Fruit fly (Drosophila melanogaster) whole organism, wandering third instar larva: Measurements from ENCODE around the gene Fadd.

Source experiments
- Abd-B ChIP-seq: fragments of >200 bp; optimal IDR thresholded peaks from 2 replicates; lab custom pipeline; 2017; ENCODE audit warnings: missing biosample characterization, missing genetic modification characterization
- CG32264 ChIP-seq: fragments of 200-800 bp; sonication (Bioruptor generic); optimal IDR thresholded peaks from 2 replicates; lab custom pipeline; 2016; ENCODE audit warnings: missing biosample characterization, missing genetic modification characterization
- CG9705 ChIP-seq: fragments of 200-800 bp; sonication (Bioruptor generic); optimal IDR thresholded peaks from 2 replicates; lab custom pipeline; 2018; ENCODE audit warnings: missing biosample characterization, mild to moderate bottlenecking, missing genetic modification characterization
- CrebA ChIP-seq: fragments of 200-800 bp; sonication (Bioruptor generic); optimal IDR thresholded peaks from 2 replicates; lab custom pipeline; 2016; ENCODE audit warnings: missing biosample characterization, mild to moderate bottlenecking, missing genetic modification characterization, borderline replicate concordance
- Dfd ChIP-seq: fragments of >200 bp; optimal IDR thresholded peaks from 2 replicates; lab custom pipeline; 2017; ENCODE audit warnings: missing biosample characterization, missing genetic modification characterization
- GATAd ChIP-seq: sonication (Bioruptor generic); optimal IDR thresholded peaks from 2 replicates; lab custom pipeline; 2016; ENCODE audit warnings: missing biosample characterization, missing genetic modification characterization
- HLH106 ChIP-seq: fragments of 200-800 bp; optimal IDR thresholded peaks from 3 replicates; lab custom pipeline; 2019; ENCODE audit warnings: missing biosample characterization, mild to moderate bottlenecking, missing genetic modification characterization, moderate library complexity
- Hnf4 ChIP-seq: fragments of 200-800 bp; sonication (Bioruptor generic); optimal IDR thresholded peaks from 2 replicates; lab custom pipeline; 2016; ENCODE audit warnings: missing biosample characterization, mild to moderate bottlenecking, missing genetic modification characterization
- Hr78 ChIP-seq: fragments of >200 bp; optimal IDR thresholded peaks from 2 replicates; lab custom pipeline; 2017; ENCODE audit warnings: missing biosample characterization, missing genetic modification characterization
- Hr83 ChIP-seq: fragments of 200-300 bp; sonication (Bioruptor generic); optimal IDR thresholded peaks from 2 replicates; lab custom pipeline; 2016; ENCODE audit warnings: missing biosample characterization, mild to moderate bottlenecking, missing genetic modification characterization, moderate library complexity; ENCODE audit not compliant: poor library complexity, severe bottlenecking
- Jra ChIP-seq: sonication (Bioruptor generic); optimal IDR thresholded peaks from 2 replicates; lab custom pipeline; 2016; ENCODE audit warnings: missing biosample characterization, missing genetic modification characterization
- Mio ChIP-seq: sonication (Bioruptor generic); optimal IDR thresholded peaks from 2 replicates; lab custom pipeline; 2016; ENCODE audit warnings: missing biosample characterization, missing genetic modification characterization
- Myc ChIP-seq: fragments of >200 bp; optimal IDR thresholded peaks from 2 replicates; lab custom pipeline; 2017
- N ChIP-seq: fragments of >200 bp; optimal IDR thresholded peaks from 2 replicates; lab custom pipeline; 2018; ENCODE audit warnings: missing biosample characterization, missing external identifiers, missing genetic modification characterization
- Sp1 ChIP-seq: fragments of 200-800 bp; sonication (Bioruptor generic); optimal IDR thresholded peaks from 3 replicates; lab custom pipeline; 2019; ENCODE audit warnings: missing biosample characterization, mild to moderate bottlenecking, missing genetic modification characterization, moderate library complexity
- Vsx2 ChIP-seq: fragments of 200-300, 225-300 bp; sonication (Bioruptor generic); optimal IDR thresholded peaks from 2 replicates; lab custom pipeline; 2018; ENCODE audit warnings: missing biosample characterization, missing genetic modification characterization; ENCODE audit not compliant: partially characterized antibody
- brk ChIP-seq: fragments of 200-800 bp; sonication (Bioruptor generic); optimal IDR thresholded peaks from 2 replicates; lab custom pipeline; 2016; ENCODE audit warnings: missing biosample characterization, mild to moderate bottlenecking, missing genetic modification characterization
- dl ChIP-seq, 2 experiments: fragments of 175-275, 200-275 bp in 1 of 2; fragments of 200-275 bp in 1 of 2; sonication (Bioruptor generic); optimal IDR thresholded peaks; lab custom pipeline; 2018; ENCODE audit warnings: mild to moderate bottlenecking in 2 of 2, missing biosample characterization in 2 of 2, missing genetic modification characterization in 2 of 2, moderate library complexity in 2 of 2; ENCODE audit not compliant: partially characterized antibody in 2 of 2, insufficient read depth in 1 of 2
- dmrt93B ChIP-seq: fragments of 200-800 bp; sonication (Bioruptor generic); optimal IDR thresholded peaks from 2 replicates; lab custom pipeline; 2018; ENCODE audit warnings: missing biosample characterization, mild to moderate bottlenecking, missing genetic modification characterization
- dsf ChIP-seq: sonication (Bioruptor generic); optimal IDR thresholded peaks from 2 replicates; lab custom pipeline; 2016; ENCODE audit warnings: missing biosample characterization, missing genetic modification characterization, borderline replicate concordance
- ey ChIP-seq: fragments of 200-800 bp; sonication (Bioruptor generic); optimal IDR thresholded peaks from 2 replicates; lab custom pipeline; 2016; ENCODE audit warnings: missing biosample characterization, missing genetic modification characterization
- foxo ChIP-seq, 2 experiments: fragments of 200-800 bp; sonication (Bioruptor generic); optimal IDR thresholded peaks; 2 replicates in 1 of 2; 3 replicates in 1 of 2; lab custom pipeline; 2016 to 2017; ENCODE audit warnings: missing biosample characterization in 2 of 2, missing genetic modification characterization in 2 of 2
- fru ChIP-seq: fragments of 200-800 bp; sonication (Bioruptor generic); optimal IDR thresholded peaks from 3 replicates; lab custom pipeline; 2016; ENCODE audit warnings: missing biosample characterization, mild to moderate bottlenecking, missing genetic modification characterization
- h ChIP-seq: fragments of 200-800 bp; sonication (Bioruptor generic); optimal IDR thresholded peaks from 3 replicates; lab custom pipeline; 2016; ENCODE audit warnings: missing biosample characterization, mild to moderate bottlenecking, missing genetic modification characterization
- jim ChIP-seq: fragments of 175-275, 200-325 bp; sonication (Bioruptor generic); optimal IDR thresholded peaks from 2 replicates; lab custom pipeline; 2016; ENCODE audit warnings: missing biosample characterization, mild to moderate bottlenecking, missing genetic modification characterization
- lola ChIP-seq: fragments of >200 bp; optimal IDR thresholded peaks from 2 replicates; lab custom pipeline; 2017; ENCODE audit warnings: missing biosample characterization, missing genetic modification characterization
- psq ChIP-seq: fragments of 200-800 bp; sonication (Bioruptor generic); optimal IDR thresholded peaks from 3 replicates; lab custom pipeline; 2017; ENCODE audit warnings: missing biosample characterization, mild to moderate bottlenecking, missing genetic modification characterization, moderate library complexity
- rgr ChIP-seq: fragments of 200-800 bp; sonication (Bioruptor generic); optimal IDR thresholded peaks from 3 replicates; lab custom pipeline; 2016; ENCODE audit warnings: missing biosample characterization, mild to moderate bottlenecking, missing genetic modification characterization
- tai ChIP-seq: sonication (Bioruptor generic); optimal IDR thresholded peaks from 2 replicates; lab custom pipeline; 2016; ENCODE audit warnings: missing biosample characterization, missing genetic modification characterization

Fadd gene

DNA sequence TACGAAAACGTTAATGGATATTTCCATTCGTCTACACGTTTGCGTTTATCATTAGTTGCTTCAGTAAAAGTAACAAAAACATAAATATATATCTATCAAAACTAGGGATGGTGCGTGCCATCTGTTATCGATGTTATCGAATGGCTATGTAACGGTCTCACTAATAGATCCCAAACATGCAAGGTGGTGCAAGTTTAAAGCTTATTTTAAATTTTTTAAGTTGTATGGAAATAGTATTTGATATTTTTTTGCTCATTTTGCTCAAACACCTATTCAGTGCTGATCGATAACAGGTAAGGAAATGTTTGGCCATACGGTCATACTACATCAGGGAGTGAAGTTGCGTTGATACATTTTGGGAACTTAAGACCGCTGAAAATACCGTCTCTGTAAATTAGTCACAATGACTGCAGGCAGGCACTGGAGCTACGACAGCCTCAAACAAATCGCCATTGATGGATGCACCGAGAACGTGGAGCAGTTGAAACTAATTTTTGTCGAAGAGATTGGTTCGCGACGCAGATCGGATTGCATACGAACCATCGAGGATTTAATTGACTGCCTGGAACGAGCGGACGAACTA is at the start of gene Fadd, which contains the start of the genes CG45099, CG6015 and pit:
Fadd (plus strand) TSS at position 296 of the 583 bp plus-strand sequence.
CG45099 (minus strand) TSS at position 127 of the 583 bp plus-strand sequence.
CG6015 (minus strand) TSS at position 127 of the 583 bp plus-strand sequence.
pit (plus strand) TSS at position 139 of the 583 bp plus-strand sequence.
- TF ChIP-seq CG32264 (GFP tag; lab: Kevin White, UChicago) (peak; percentile 7), dl (GFP tag; optimal IDR thresholded peaks at IDR 0.05; lab: Kevin White, UChicago; ENCODE audit: insufficient read depth in 1 of 2, partially characterized antibody in 2 of 2) (no peak)

DNA sequence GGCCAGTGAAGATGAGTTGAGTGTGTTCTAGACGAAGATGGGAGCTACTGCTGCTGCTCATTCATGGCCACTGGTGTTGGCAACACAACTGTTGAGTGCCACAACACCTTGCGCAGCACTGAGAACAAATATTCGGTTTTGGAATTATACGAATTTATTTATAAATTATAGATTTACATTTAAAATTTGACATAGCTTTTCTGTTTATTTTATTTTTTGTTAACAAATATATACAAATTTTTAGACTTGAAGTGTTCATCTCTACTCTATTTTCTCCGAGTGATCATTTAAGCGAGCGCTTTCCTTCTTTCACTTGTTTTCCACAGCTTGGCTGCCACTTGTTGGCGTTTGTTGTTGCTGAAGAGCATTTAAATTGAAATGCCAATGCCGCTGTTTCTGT is 46.7 kb upstream of the Fadd start:
- TF ChIP-seq N (GFP tag; lab: Kevin White, UChicago) (no peak), Dfd (no peak), rgr (no peak), brk (GFP tag; lab: Kevin White, UChicago) (no peak), jim (no peak), h (GFP tag; lab: Kevin White, UChicago) (no peak), Hnf4 (GFP tag; lab: Kevin White, UChicago) (no peak), Sp1 (GFP tag; lab: Kevin White, UChicago) (no peak), Myc (lab: Kevin White, UChicago) (no peak), CrebA (GFP tag; lab: Kevin White, UChicago) (no peak), HLH106 (no peak), lola (GFP tag; lab: Kevin White, UChicago) (no peak), Mio (GFP tag; lab: Kevin White, UChicago) (no peak)

DNA sequence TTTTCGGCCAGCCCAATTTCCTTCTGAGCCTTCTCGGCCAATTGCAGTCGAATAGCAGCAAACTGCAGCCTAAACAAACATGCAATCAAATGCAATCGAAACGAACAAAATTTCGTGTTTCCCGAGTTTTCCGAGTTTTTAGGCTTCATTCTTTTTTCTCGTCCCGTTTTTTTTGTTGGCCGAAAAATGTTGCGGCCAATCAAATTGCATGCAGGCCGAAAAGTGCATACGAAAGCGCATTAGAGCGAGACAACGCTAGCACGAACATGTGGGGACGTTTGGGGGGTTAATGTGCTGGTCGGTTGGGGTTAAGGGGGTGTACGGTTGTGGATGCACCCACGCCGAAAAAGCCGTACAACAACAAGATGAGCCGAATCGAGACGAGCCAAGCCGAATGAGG is 44.5 kb upstream of the Fadd start:
- TF ChIP-seq lola (GFP tag; lab: Kevin White, UChicago) (no peak), Hnf4 (GFP tag; lab: Kevin White, UChicago) (no peak)

DNA sequence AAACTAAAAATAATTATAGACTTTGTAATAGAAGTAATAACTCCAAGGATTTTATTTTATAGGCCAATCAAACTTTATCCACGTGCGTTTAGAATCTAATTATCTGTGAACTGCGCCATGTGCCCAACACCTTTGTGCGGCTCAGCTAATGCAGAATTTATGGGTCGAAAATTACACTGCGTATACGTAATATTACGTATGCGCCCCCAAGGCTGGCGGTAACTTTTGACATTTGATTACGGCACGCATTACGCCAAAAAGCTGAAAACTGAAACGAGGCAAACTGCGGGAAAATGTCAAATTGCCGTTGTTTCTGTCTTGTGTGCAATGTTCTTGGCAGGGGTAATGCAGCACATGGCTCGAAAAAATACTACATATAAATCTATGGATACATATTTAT is 42.7 kb upstream of the Fadd start:
- TF ChIP-seq Vsx2 (GFP tag; lab: Kevin White, UChicago) (no peak), GATAd (no peak), CG32264 (GFP tag; lab: Kevin White, UChicago) (no peak), Dfd (no peak), ey (GFP tag; lab: Kevin White, UChicago) (no peak), tai (no peak)

- TF ChIP-seq foxo (GFP tag; optimal IDR thresholded peaks at IDR 0.05; lab: Kevin White, UChicago) (peak in 1 of 2 experiments; percentile 7), Myc (lab: Kevin White, UChicago) (no peak), rgr (peak; percentile 10), HLH106 (peak; percentile 24), Hr78 (GFP tag; lab: Kevin White, UChicago) (no peak), h (GFP tag; lab: Kevin White, UChicago) (peak; percentile 19), Jra (GFP tag; lab: Kevin White, UChicago) (no peak), fru (GFP tag; lab: Kevin White, UChicago) (peak; percentile 9), GATAd (no peak), Abd-B (GFP tag; lab: Kevin White, UChicago) (no peak), ey (GFP tag; lab: Kevin White, UChicago) (peak; percentile 42)
- TF ChIP-seq, all 38 proteins: peak for 6
Observed at dm6 chr3R:21992909-21993308, 41.3 kb upstream of the Fadd start.

dm6 chr3R:21998877-21999276 is 35.4 kb upstream of the Fadd start:
- TF ChIP-seq fru (GFP tag; lab: Kevin White, UChicago) (peak; percentile 16), GATAd (no peak)

DNA sequence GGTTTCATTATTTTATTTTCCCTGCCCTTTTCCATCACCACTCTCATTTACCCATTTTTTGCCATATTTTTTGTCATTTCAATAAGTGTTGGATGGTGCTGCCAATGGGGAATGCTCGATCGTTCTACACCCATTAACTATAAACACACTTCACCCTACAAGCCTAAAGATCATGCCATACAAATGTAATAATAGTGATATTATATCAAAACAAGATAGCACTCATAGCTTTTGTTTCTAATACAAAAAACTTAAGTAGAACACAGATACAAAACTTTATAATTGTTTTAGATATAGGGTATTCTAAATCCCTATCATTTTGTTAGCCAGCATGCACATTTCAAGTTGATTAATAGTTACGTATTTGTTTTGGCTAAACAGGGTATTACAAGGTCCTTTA is 34.6 kb upstream of the Fadd start:
- no peak for TF ChIP-seq Abd-B (GFP tag; lab: Kevin White, UChicago)
- TF ChIP-seq CG32264 (GFP tag; lab: Kevin White, UChicago): no peak
- no peak for TF ChIP-seq psq (GFP tag; lab: Kevin White, UChicago)
- TF ChIP-seq ey (GFP tag; lab: Kevin White, UChicago): no peak
- TF ChIP-seq CG9705 (GFP tag; lab: Kevin White, UChicago): no peak
- no peak for TF ChIP-seq N (GFP tag; lab: Kevin White, UChicago)
- no peak for TF ChIP-seq lola (GFP tag; lab: Kevin White, UChicago)
- no peak for TF ChIP-seq dsf (GFP tag; lab: Kevin White, UChicago)
- no peak for TF ChIP-seq Hr83 (GFP tag; lab: Kevin White, UChicago)
- no peak for TF ChIP-seq Vsx2 (GFP tag; lab: Kevin White, UChicago)
- TF ChIP-seq dmrt93B: no peak
- TF ChIP-seq dl (GFP tag; optimal IDR thresholded peaks at IDR 0.05; lab: Kevin White, UChicago; ENCODE audit: insufficient read depth in 1 of 2, partially characterized antibody in 2 of 2): no peak
- TF ChIP-seq, all 38 proteins: peak for 0
